Worm (Caenorhabditis elegans) whole organism, late embryonic: ENCODE data around the gene gos-28.
A peak's percentile ranks its signal among the peaks of the same experiment; 100 is the strongest.

ENCODE experiments used
- ahr-1 ChIP-seq: sonication (generic microtip); optimal IDR thresholded peaks from 2 replicates; lab custom pipeline; 2016; ENCODE audit warnings: missing genetic modification characterization, missing compliant biosample characterization
- ama-1 ChIP-seq: fragments of 150-350 bp; optimal IDR thresholded peaks from 2 replicates; lab custom pipeline; 2014
- ceh-18 ChIP-seq: sonication (generic microtip); optimal IDR thresholded peaks from 2 replicates; lab custom pipeline; 2016; ENCODE audit warnings: missing genetic modification characterization, missing compliant biosample characterization
- ceh-31 ChIP-seq: sonication (generic microtip); optimal IDR thresholded peaks from 2 replicates; lab custom pipeline; 2016; ENCODE audit warnings: missing genetic modification characterization, missing compliant biosample characterization
- ceh-48 ChIP-seq: sonication (generic microtip); optimal IDR thresholded peaks from 2 replicates; lab custom pipeline; 2016; ENCODE audit warnings: missing genetic modification characterization, inconsistent platforms, missing compliant biosample characterization
- ceh-6 ChIP-seq: fragments of 200-800 bp; sonication (Bioruptor generic); optimal IDR thresholded peaks from 2 replicates; lab custom pipeline; 2018; ENCODE audit warnings: mild to moderate bottlenecking, missing genetic modification characterization, missing compliant biosample characterization
- ceh-9 ChIP-seq: sonication (generic microtip); optimal IDR thresholded peaks from 2 replicates; lab custom pipeline; 2016; ENCODE audit warnings: mild to moderate bottlenecking, missing genetic modification characterization, inconsistent platforms, missing compliant biosample characterization
- dmd-4 ChIP-seq: sonication (generic microtip); optimal IDR thresholded peaks from 2 replicates; lab custom pipeline; 2016; ENCODE audit warnings: borderline replicate concordance, missing genetic modification characterization, missing compliant biosample characterization
- ets-4 ChIP-seq: sonication (generic microtip); optimal IDR thresholded peaks from 2 replicates; lab custom pipeline; 2016; ENCODE audit warnings: missing genetic modification characterization, missing compliant biosample characterization
- eyg-1 ChIP-seq: sonication (generic microtip); optimal IDR thresholded peaks from 2 replicates; lab custom pipeline; 2016; ENCODE audit warnings: missing genotype, missing genetic modification characterization, missing compliant biosample characterization
- fax-1 ChIP-seq: sonication (generic microtip); optimal IDR thresholded peaks from 2 replicates; lab custom pipeline; 2016; ENCODE audit warnings: missing genotype, missing genetic modification characterization, missing compliant biosample characterization
- fkh-10 ChIP-seq: fragments of 150-350 bp; optimal IDR thresholded peaks from 2 replicates; lab custom pipeline; 2014; ENCODE audit warnings: missing biosample characterization, missing genetic modification reagents, missing genetic modification characterization
- gmeb-2 ChIP-seq: sonication (generic microtip); optimal IDR thresholded peaks from 2 replicates; lab custom pipeline; 2016; ENCODE audit warnings: missing genetic modification characterization, inconsistent platforms, missing compliant biosample characterization
- hlh-15 ChIP-seq: sonication (generic microtip); optimal IDR thresholded peaks from 2 replicates; lab custom pipeline; 2016; ENCODE audit warnings: missing genetic modification characterization, missing compliant biosample characterization
- hlh-30 ChIP-seq: sonication (generic microtip); optimal IDR thresholded peaks from 2 replicates; lab custom pipeline; 2017; ENCODE audit warnings: antibody characterized with exemption, missing genetic modification characterization, missing compliant biosample characterization; ENCODE audit not compliant: insufficient read depth
- hlh-6 ChIP-seq: sonication (generic microtip); optimal IDR thresholded peaks from 2 replicates; lab custom pipeline; 2016; ENCODE audit warnings: missing genotype, missing genetic modification characterization, missing compliant biosample characterization
- hlh-8 ChIP-seq: sonication (generic microtip); optimal IDR thresholded peaks from 2 replicates; lab custom pipeline; 2016; ENCODE audit warnings: missing genotype, missing genetic modification characterization, missing compliant biosample characterization
- mec-3 ChIP-seq: sonication (generic microtip); optimal IDR thresholded peaks from 2 replicates; lab custom pipeline; 2016; ENCODE audit warnings: borderline replicate concordance, missing genetic modification characterization, missing compliant biosample characterization
- nfya-1 ChIP-seq: sonication (generic microtip); optimal IDR thresholded peaks from 2 replicates; lab custom pipeline; 2017; ENCODE audit warnings: missing genetic modification characterization, mild to moderate bottlenecking, missing compliant biosample characterization, antibody characterized with exemption, moderate library complexity
- nhr-11 ChIP-seq: fragments of 150-350 bp; optimal IDR thresholded peaks from 2 replicates; lab custom pipeline; 2014; ENCODE audit warnings: missing biosample characterization, missing genetic modification characterization
- nhr-232 ChIP-seq: sonication (generic microtip); optimal IDR thresholded peaks from 2 replicates; lab custom pipeline; 2016; ENCODE audit warnings: missing genetic modification characterization, missing compliant biosample characterization
- npax-4 ChIP-seq: sonication (generic microtip); optimal IDR thresholded peaks from 2 replicates; lab custom pipeline; 2016; ENCODE audit warnings: missing genetic modification characterization, missing compliant biosample characterization
- pag-3 ChIP-seq: sonication (generic microtip); optimal IDR thresholded peaks from 2 replicates; lab custom pipeline; 2016; ENCODE audit warnings: missing compliant biosample characterization, missing genetic modification characterization, borderline replicate concordance
- pat-9 ChIP-seq: fragments of 200-800 bp; sonication (Bioruptor generic); optimal IDR thresholded peaks from 2 replicates; lab custom pipeline; 2018; ENCODE audit warnings: mild to moderate bottlenecking, missing genetic modification characterization, moderate library complexity, missing compliant biosample characterization
- pha-2 ChIP-seq: sonication (generic microtip); optimal IDR thresholded peaks from 2 replicates; lab custom pipeline; 2017; ENCODE audit warnings: mild to moderate bottlenecking, missing genetic modification characterization, missing compliant biosample characterization
- pros-1 ChIP-seq: fragments of 150-350 bp; optimal IDR thresholded peaks from 2 replicates; lab custom pipeline; 2014; ENCODE audit warnings: missing biosample characterization, missing genetic modification reagents, missing genetic modification characterization
- ref-2 ChIP-seq: sonication (generic microtip); optimal IDR thresholded peaks from 2 replicates; lab custom pipeline; 2016; ENCODE audit warnings: missing genetic modification characterization, missing compliant biosample characterization
- rnt-1 ChIP-seq: sonication (generic microtip); optimal IDR thresholded peaks from 2 replicates; lab custom pipeline; 2016; ENCODE audit warnings: missing genetic modification characterization, missing compliant biosample characterization
- sdc-2 ChIP-seq: sonication (generic microtip); optimal IDR thresholded peaks from 2 replicates; lab custom pipeline; 2016; ENCODE audit warnings: missing genotype, missing genetic modification characterization, missing compliant biosample characterization
- sox-2 ChIP-seq: fragments of 200-800 bp; sonication (Bioruptor generic); IDR thresholded peaks from 2 replicates; pipeline ENCODE4 v1.3.6; 2022; ENCODE audit warnings: missing genetic modification reagents, missing genetic modification characterization, missing compliant biosample characterization
- tbx-2 ChIP-seq: sonication (generic microtip); optimal IDR thresholded peaks from 2 replicates; lab custom pipeline; 2016; ENCODE audit warnings: missing genetic modification characterization, missing compliant biosample characterization
- tbx-7 ChIP-seq: sonication (generic microtip); optimal IDR thresholded peaks from 2 replicates; lab custom pipeline; 2016; ENCODE audit warnings: missing genotype, missing genetic modification characterization, missing compliant biosample characterization
- ttx-3 ChIP-seq: sonication (generic microtip); optimal IDR thresholded peaks from 2 replicates; lab custom pipeline; 2016; ENCODE audit warnings: missing genetic modification reagents, missing genetic modification characterization, missing compliant biosample characterization
- unc-55 ChIP-seq: sonication (generic microtip); optimal IDR thresholded peaks from 2 replicates; lab custom pipeline; 2017; ENCODE audit warnings: missing biosample characterization, missing genetic modification reagents, missing genetic modification characterization
- unc-86 ChIP-seq: sonication (generic microtip); optimal IDR thresholded peaks from 2 replicates; lab custom pipeline; 2016; ENCODE audit warnings: missing genetic modification characterization, missing compliant biosample characterization
- ztf-16 ChIP-seq: sonication (generic microtip); optimal IDR thresholded peaks from 2 replicates; lab custom pipeline; 2017; ENCODE audit warnings: missing genetic modification characterization, missing compliant biosample characterization

Gene gos-28

DNA sequence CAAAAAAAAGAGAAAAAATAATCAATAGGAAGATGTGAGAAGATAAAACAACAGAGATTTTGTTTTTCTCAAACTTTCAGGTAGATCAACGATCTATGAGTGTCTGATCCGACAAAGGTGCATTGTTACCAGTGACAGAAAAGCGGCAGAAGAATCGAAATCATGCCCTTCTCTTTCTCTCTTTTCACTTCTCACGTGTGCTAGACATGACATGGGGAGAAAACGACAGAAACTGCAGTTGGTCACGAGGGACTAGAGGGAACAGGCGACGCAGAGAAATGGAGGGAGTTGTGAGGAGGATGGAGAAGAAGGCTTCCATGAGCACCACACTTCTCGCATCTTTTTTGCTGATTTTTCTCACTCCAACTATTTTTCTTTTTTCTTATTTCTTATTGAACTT lies 13.8 kb downstream of the gos-28 start, which contains the start of gene F56C9.10:
TSS of gene F56C9.10 (minus strand) at position 97 of the 400 bp plus-strand sequence.
- TF ChIP-seq tbx-7 (tag; lab: Kevin White, UChicago) (no peak), dmd-4 (tag; lab: Kevin White, UChicago) (no peak), mec-3 (tag; lab: Kevin White, UChicago) (no peak), ref-2 (peak; percentile 37), pros-1 (tag; lab: Kevin White, UChicago) (peak; percentile 54), hlh-8 (tag; lab: Kevin White, UChicago) (peak; percentile 51), ztf-16 (tag; lab: Kevin White, UChicago) (no peak), rnt-1 (tag; lab: Kevin White, UChicago) (peak; percentile 32), tbx-2 (tag; lab: Kevin White, UChicago) (peak; percentile 57), ceh-18 (tag; lab: Kevin White, UChicago) (peak; percentile 93), hlh-30 (tag; lab: Kevin White, UChicago) (peak; percentile 99), ahr-1 (tag; lab: Kevin White, UChicago) (no peak), ceh-48 (tag; lab: Kevin White, UChicago) (peak; percentile 9), ceh-31 (peak; percentile 56), sdc-2 (peak; percentile 2), unc-55 (GFP tag; lab: Kevin White, UChicago) (peak; percentile 89), nfya-1 (tag; lab: Kevin White, UChicago) (peak; percentile 76)

ce11 chrIII:7331671-7332070 lies 17.3 kb downstream of the gos-28 start:
- TF ChIP-seq hlh-6 (tag; lab: Kevin White, UChicago) (no peak), ceh-18 (tag; lab: Kevin White, UChicago) (no peak), fax-1 (tag; lab: Kevin White, UChicago) (no peak), ceh-6 (no peak)

DNA sequence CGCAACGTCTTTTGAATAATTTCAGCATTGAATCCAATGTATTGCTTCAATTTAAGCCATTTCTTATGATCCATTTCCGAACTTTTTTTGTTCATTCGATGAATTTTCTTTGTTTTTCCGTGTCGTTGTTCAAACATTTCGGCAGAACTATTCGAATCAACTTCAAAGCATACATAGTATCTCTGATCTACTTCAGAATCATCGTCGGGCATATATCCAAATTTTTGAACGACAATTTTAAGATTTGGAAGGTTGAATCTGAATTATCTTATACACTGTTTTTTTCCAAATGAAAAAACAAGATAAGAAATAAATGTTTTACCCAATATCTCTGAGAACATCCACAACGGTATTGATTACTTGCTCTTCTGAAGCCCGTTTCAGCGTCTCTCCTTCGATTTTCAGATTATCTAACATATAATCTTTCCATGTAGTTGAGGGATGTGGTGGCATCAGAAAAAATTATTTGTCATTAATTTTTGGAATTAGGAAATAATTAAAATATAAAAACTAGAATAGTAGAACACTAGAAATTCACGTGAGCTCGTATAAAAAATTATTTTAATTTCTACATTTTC lies 19.7 kb downstream of the gos-28 start, which contains the start of gene lab-2:
TSS of gene lab-2 (minus strand) at position 453 of the 578 bp plus-strand sequence.
- TF ChIP-seq ref-2 (no peak), unc-55 (GFP tag; lab: Kevin White, UChicago) (no peak)

DNA sequence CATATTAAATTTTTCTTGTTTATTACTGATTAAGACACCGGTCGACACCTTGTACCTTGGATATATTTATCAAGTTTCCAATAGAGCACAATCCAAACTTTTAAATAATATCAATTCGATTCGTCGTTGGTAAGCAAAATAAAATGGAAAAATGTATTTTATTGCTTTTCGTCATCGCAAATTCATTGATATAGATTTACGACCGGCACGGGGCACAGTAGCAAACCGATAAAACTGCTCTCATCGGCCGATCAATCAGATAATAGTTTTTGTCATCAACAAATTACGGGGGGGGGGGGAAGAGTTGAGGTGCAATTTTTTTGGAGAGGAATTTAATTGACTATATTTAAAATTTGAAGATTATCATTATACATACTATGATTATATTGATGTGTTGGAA lies 25.6 kb downstream of the gos-28 start:
- TF ChIP-seq rnt-1 (tag; lab: Kevin White, UChicago) (no peak), hlh-8 (tag; lab: Kevin White, UChicago) (no peak), pha-2 (no peak), npax-4 (tag; lab: Kevin White, UChicago) (no peak), eyg-1 (tag; lab: Kevin White, UChicago) (no peak), hlh-6 (tag; lab: Kevin White, UChicago) (no peak), fkh-10 (no peak), ahr-1 (tag; lab: Kevin White, UChicago) (no peak), nhr-11 (tag; lab: Kevin White, UChicago) (no peak), ceh-9 (tag; lab: Kevin White, UChicago) (no peak), pat-9 (tag; lab: Kevin White, UChicago) (no peak), sox-2 (GFP tag; lab: Robert Waterston, UW) (no peak), hlh-15 (tag; lab: Kevin White, UChicago) (no peak), ama-1 (lab: Kevin White, UChicago) (no peak)

ce11 chrIII:7322018-7322417 lies 27.0 kb downstream of the gos-28 start:
- no peak for TF ChIP-seq ref-2
- TF ChIP-seq, all 69 proteins: peak for 0

DNA sequence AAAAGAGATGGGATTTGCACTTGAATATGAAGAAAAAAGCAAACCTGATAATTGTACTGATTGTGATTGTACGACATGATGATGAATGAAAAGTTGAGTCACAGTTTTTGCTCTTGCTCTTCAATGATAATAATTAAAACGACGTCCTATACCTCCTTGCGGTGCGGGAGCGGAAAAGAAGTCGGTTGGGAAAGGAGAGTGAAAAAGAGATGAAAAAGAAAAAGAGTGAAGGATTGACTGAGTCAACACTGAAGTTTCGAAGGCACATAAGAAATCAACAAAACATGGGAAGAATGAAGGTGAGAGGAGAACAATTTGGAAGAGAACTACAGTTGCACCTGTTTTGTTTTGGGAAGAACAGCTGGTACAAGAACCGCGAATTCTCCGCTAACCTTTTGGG lies 29.6 kb downstream of the gos-28 start, which contains the start of gene F56C9.8:
TSS of gene F56C9.8 (minus strand) at position 120 of the 400 bp plus-strand sequence.
- no peak for TF ChIP-seq nhr-11 (tag; lab: Kevin White, UChicago)
- no peak for TF ChIP-seq pag-3 (tag; lab: Kevin White, UChicago)
- TF ChIP-seq npax-4 (tag; lab: Kevin White, UChicago): no peak
- TF ChIP-seq ttx-3: no peak
- TF ChIP-seq rnt-1 (tag; lab: Kevin White, UChicago): no peak
- no peak for TF ChIP-seq ztf-16 (tag; lab: Kevin White, UChicago)
- TF ChIP-seq pat-9 (tag; lab: Kevin White, UChicago): no peak
- TF ChIP-seq ahr-1 (tag; lab: Kevin White, UChicago): no peak
- TF ChIP-seq ama-1 (lab: Kevin White, UChicago): no peak
- no peak for TF ChIP-seq ets-4 (tag; lab: Kevin White, UChicago)
- TF ChIP-seq ceh-48 (tag; lab: Kevin White, UChicago): no peak
- no peak for TF ChIP-seq gmeb-2 (tag; lab: Kevin White, UChicago)
- TF ChIP-seq sdc-2: no peak
- no peak for TF ChIP-seq unc-86 (tag; lab: Kevin White, UChicago)
- no peak for TF ChIP-seq nhr-232 (tag; lab: Kevin White, UChicago)
- TF ChIP-seq nfya-1 (tag; lab: Kevin White, UChicago): no peak
- TF ChIP-seq, all 69 proteins: peak for 0
